Fruit fly (Drosophila melanogaster) whole organism, embryonic: ENCODE results near the gene ry.

ENCODE experiments used
- Aef1 ChIP-seq: fragments of 200-800 bp; sonication (Bioruptor generic); IDR thresholded peaks from 3 replicates; pipeline ENCODE4 v1.3.6; 2022; ENCODE audit warnings: missing biosample characterization, missing genetic modification characterization
- Bteb2 ChIP-seq: fragments of 200-800 bp; sonication (Bioruptor generic); optimal IDR thresholded peaks from 2 replicates; lab custom pipeline; 2016; ENCODE audit warnings: missing biosample characterization, missing genetic modification characterization
- CG10565 ChIP-seq: fragments of 200-800 bp; sonication (Bioruptor generic); optimal IDR thresholded peaks from 3 replicates; lab custom pipeline; 2016; ENCODE audit warnings: missing biosample characterization, mild to moderate bottlenecking, missing genetic modification characterization
- CG11398 ChIP-seq: fragments of 200-800 bp; sonication (Bioruptor generic); optimal IDR thresholded peaks from 2 replicates; lab custom pipeline; 2016; ENCODE audit warnings: missing biosample characterization, missing genetic modification characterization
- CG12071 ChIP-seq: fragments of 200-800 bp; sonication (Bioruptor generic); optimal IDR thresholded peaks from 3 replicates; lab custom pipeline; 2018; ENCODE audit warnings: missing biosample characterization, mild to moderate bottlenecking, missing genetic modification characterization
- CG15269 ChIP-seq: fragments of 200-800 bp; sonication (Bioruptor generic); optimal IDR thresholded peaks from 2 replicates; lab custom pipeline; 2018; ENCODE audit warnings: missing biosample characterization, mild to moderate bottlenecking, missing genetic modification characterization, moderate library complexity
- CG1647 ChIP-seq: fragments of 200-800 bp; sonication (Bioruptor generic); optimal IDR thresholded peaks from 3 replicates; lab custom pipeline; 2016; ENCODE audit warnings: missing biosample characterization, missing genetic modification characterization
- CG16779 ChIP-seq: fragments of 200-800 bp; sonication (Bioruptor generic); IDR thresholded peaks from 2 replicates; pipeline ENCODE4 v1.3.6; 2022; ENCODE audit warnings: missing biosample characterization, missing genetic modification characterization
- CG17568 ChIP-seq: fragments of 200-800 bp; sonication (Bioruptor generic); optimal IDR thresholded peaks from 2 replicates; lab custom pipeline; 2018; ENCODE audit warnings: missing biosample characterization, mild to moderate bottlenecking, missing genetic modification characterization, moderate library complexity
- CG18476 ChIP-seq: fragments of 200-800 bp; sonication (Bioruptor generic); optimal IDR thresholded peaks from 2 replicates; lab custom pipeline; 2016; ENCODE audit warnings: missing biosample characterization, mild to moderate bottlenecking, missing genetic modification characterization
- CG2116 ChIP-seq: fragments of 200-800 bp; sonication (Bioruptor generic); optimal IDR thresholded peaks from 3 replicates; lab custom pipeline; 2018; ENCODE audit warnings: missing biosample characterization, mild to moderate bottlenecking, missing genetic modification characterization
- CG30431 ChIP-seq: fragments of 200-800 bp; sonication (Bioruptor generic); optimal IDR thresholded peaks from 2 replicates; lab custom pipeline; 2017; ENCODE audit warnings: missing biosample characterization, missing genetic modification characterization
- CG32772 ChIP-seq: fragments of 200-800 bp; sonication (Bioruptor generic); IDR thresholded peaks from 2 replicates; pipeline ENCODE4 v1.3.6; 2022; ENCODE audit warnings: missing biosample characterization, missing genetic modification characterization
- CG34224 ChIP-seq: fragments of 200-800 bp; sonication (Bioruptor generic); IDR thresholded peaks from 3 replicates; pipeline ENCODE4 v1.3.6; 2022; ENCODE audit warnings: missing biosample characterization, missing genetic modification characterization; ENCODE audit not compliant: partially characterized antibody
- CG3726 ChIP-seq: fragments of 200-800 bp; sonication (Bioruptor generic); IDR thresholded peaks from 3 replicates; pipeline ENCODE4, ENCODE4 v1.3.6; 2022; ENCODE audit warnings: missing biosample characterization, missing genetic modification characterization
- CG5953 ChIP-seq: fragments of 200-800 bp; sonication (Bioruptor generic); IDR thresholded peaks from 2 replicates; pipeline ENCODE4 v1.3.6; 2022; ENCODE audit warnings: missing biosample characterization, missing genetic modification characterization
- CG6765 ChIP-seq: fragments of 200-800 bp; sonication (Bioruptor generic); optimal IDR thresholded peaks from 3 replicates; lab custom pipeline; 2017; ENCODE audit warnings: missing biosample characterization, mild to moderate bottlenecking, missing genetic modification characterization
- CG6854 ChIP-seq: fragments of 200-800 bp; sonication (Bioruptor generic); optimal IDR thresholded peaks from 3 replicates; lab custom pipeline; 2017; ENCODE audit warnings: missing biosample characterization, mild to moderate bottlenecking, missing genetic modification characterization
- CG9215 ChIP-seq: fragments of 200-800 bp; sonication (Bioruptor generic); IDR thresholded peaks from 2 replicates; pipeline ENCODE4 v1.3.6; 2022; ENCODE audit warnings: missing biosample characterization, missing genetic modification characterization
- CG9797 ChIP-seq: fragments of 200-800 bp; sonication (Bioruptor generic); optimal IDR thresholded peaks from 3 replicates; lab custom pipeline; 2018; ENCODE audit warnings: missing biosample characterization, mild to moderate bottlenecking, missing genetic modification characterization
- CG9817 ChIP-seq: fragments of 200-800 bp; sonication (Bioruptor generic); optimal IDR thresholded peaks from 2 replicates; lab custom pipeline; 2018; ENCODE audit warnings: missing biosample characterization, mild to moderate bottlenecking, missing genetic modification characterization, moderate library complexity
- Dref ChIP-seq: fragments of 200-800 bp; sonication (Bioruptor generic); IDR thresholded peaks from 2 replicates; pipeline ENCODE4 v1.3.6; 2022; ENCODE audit warnings: missing biosample characterization, missing genetic modification characterization
- Eip74EF ChIP-seq, 2 experiments: fragments of 200-800 bp in 1 of 2; fragments of >200 bp in 1 of 2; sonication (Bioruptor generic) in 1 of 2; optimal IDR thresholded peaks; 2 replicates each; lab custom pipeline; 2017 to 2019; ENCODE audit warnings: missing biosample characterization in 2 of 2, missing genetic modification characterization in 2 of 2, mild to moderate bottlenecking in 1 of 2, moderate library complexity in 1 of 2
- Gsc ChIP-seq: fragments of 200-800 bp; sonication (Bioruptor generic); IDR thresholded peaks from 2 replicates; pipeline ENCODE4 v1.3.6; 2022; ENCODE audit warnings: missing biosample characterization, missing genetic modification characterization
- MBD-R2 ChIP-seq: fragments of 200-800 bp; sonication (Bioruptor generic); IDR thresholded peaks from 2 replicates; pipeline ENCODE4 v1.3.6; 2022; ENCODE audit warnings: missing biosample characterization, missing genetic modification characterization
- Meics ChIP-seq: fragments of 200-800 bp; sonication (Bioruptor generic); optimal IDR thresholded peaks from 2 replicates; lab custom pipeline; 2017; ENCODE audit warnings: missing biosample characterization, mild to moderate bottlenecking, missing genetic modification characterization
- Neu2 ChIP-seq: fragments of 200-800 bp; sonication (Bioruptor generic); optimal IDR thresholded peaks from 3 replicates; lab custom pipeline; 2016; ENCODE audit warnings: missing biosample characterization, missing genetic modification characterization, borderline replicate concordance
- Opbp ChIP-seq: fragments of 200-800 bp; sonication (Bioruptor generic); IDR thresholded peaks from 3 replicates; pipeline ENCODE4 v1.3.6; 2022; ENCODE audit warnings: missing biosample characterization, missing genetic modification characterization; ENCODE audit not compliant: partially characterized antibody
- Usf ChIP-seq: fragments of 200-800 bp; sonication (Bioruptor generic); optimal IDR thresholded peaks from 2 replicates; lab custom pipeline; 2017; ENCODE audit warnings: missing genotype, missing biosample characterization, missing genetic modification characterization
- YL-1 ChIP-seq: fragments of 200-800 bp; sonication (Bioruptor generic); optimal IDR thresholded peaks from 3 replicates; lab custom pipeline; 2017; ENCODE audit warnings: missing biosample characterization, mild to moderate bottlenecking, missing genetic modification characterization
- ap ChIP-seq: fragments of 200-800 bp; sonication (Bioruptor generic); IDR thresholded peaks from 2 replicates; pipeline ENCODE4 v1.3.6; 2022; ENCODE audit warnings: missing biosample characterization, missing genetic modification characterization
- bcd ChIP-seq: fragments of 200-800 bp; sonication (Bioruptor generic); optimal IDR thresholded peaks from 2 replicates; lab custom pipeline; 2017; ENCODE audit warnings: missing biosample characterization, mild to moderate bottlenecking, missing genetic modification characterization
- chinmo ChIP-seq: fragments of 200-800 bp; sonication (Bioruptor generic); IDR thresholded peaks from 4 replicates; pipeline ENCODE4 v1.3.6; 2022; ENCODE audit warnings: missing biosample characterization, missing genetic modification characterization; ENCODE audit not compliant: partially characterized antibody
- crp ChIP-seq, 2 experiments: fragments of 200-800 bp; sonication (Bioruptor generic); optimal IDR thresholded peaks; 2 replicates in 1 of 2; 3 replicates in 1 of 2; lab custom pipeline; 2017; ENCODE audit warnings: missing biosample characterization in 2 of 2, missing genetic modification characterization in 2 of 2, mild to moderate bottlenecking in 1 of 2, moderate library complexity in 1 of 2
- ewg ChIP-seq: fragments of 200-800 bp; sonication (Bioruptor generic); optimal IDR thresholded peaks from 3 replicates; lab custom pipeline; 2017; ENCODE audit warnings: mild to moderate bottlenecking, missing biosample characterization, missing genetic modification reagents, missing genetic modification characterization
- insv ChIP-seq, 2 experiments: fragments of 200-800 bp; sonication (Bioruptor generic); optimal IDR thresholded peaks; 3 replicates each; lab custom pipeline; 2016 to 2018; ENCODE audit warnings: missing biosample characterization in 2 of 2, missing genetic modification characterization in 2 of 2
- kah ChIP-seq: fragments of 200-800 bp; sonication (Bioruptor generic); optimal IDR thresholded peaks from 2 replicates; lab custom pipeline; 2018; ENCODE audit warnings: missing biosample characterization, mild to moderate bottlenecking, missing genetic modification characterization
- otp ChIP-seq: fragments of 200-800 bp; sonication (Bioruptor generic); IDR thresholded peaks from 3 replicates; pipeline ENCODE4, ENCODE4 v1.3.6; 2022; ENCODE audit warnings: missing biosample characterization, missing genetic modification characterization
- pfk ChIP-seq: fragments of 200-800 bp; sonication (Bioruptor generic); optimal IDR thresholded peaks from 2 replicates; lab custom pipeline; 2018; ENCODE audit warnings: missing biosample characterization, mild to moderate bottlenecking, missing genetic modification characterization, moderate library complexity
- repo ChIP-seq: fragments of 200-800 bp; sonication (Bioruptor generic); optimal IDR thresholded peaks from 2 replicates; lab custom pipeline; 2016; ENCODE audit warnings: missing biosample characterization, missing genetic modification characterization
- salm ChIP-seq: fragments of 200-800 bp; sonication (Bioruptor generic); optimal IDR thresholded peaks from 2 replicates; lab custom pipeline; 2018; ENCODE audit warnings: missing biosample characterization, mild to moderate bottlenecking, missing genetic modification characterization
- sc ChIP-seq, 3 experiments: fragments of >200 bp in 2 of 3; fragments of 200-800 bp in 1 of 3; sonication (Bioruptor generic) in 1 of 3; optimal IDR thresholded peaks; 2 replicates in 2 of 3; 3 replicates in 1 of 3; lab custom pipeline; 2017; ENCODE audit warnings: mild to moderate bottlenecking in 1 of 3, missing biosample characterization in 1 of 3, missing genetic modification characterization in 1 of 3, missing genetic modification reagents in 1 of 3
- ssp ChIP-seq: fragments of 200-800 bp; sonication (Bioruptor generic); IDR thresholded peaks from 2 replicates; pipeline ENCODE4 v1.3.6; 2022; ENCODE audit warnings: missing biosample characterization, missing genetic modification characterization
- stc ChIP-seq: fragments of 200-800 bp; sonication (Bioruptor generic); IDR thresholded peaks from 2 replicates; pipeline ENCODE4 v1.3.6; 2022; ENCODE audit warnings: missing biosample characterization, missing genetic modification characterization
- tna ChIP-seq: fragments of 200-800 bp; sonication (Bioruptor generic); IDR thresholded peaks from 2 replicates; pipeline ENCODE4 v1.3.6; 2022; ENCODE audit warnings: missing biosample characterization, missing genetic modification characterization; ENCODE audit not compliant: partially characterized antibody
- vvl ChIP-seq: fragments of 200-800 bp; sonication (Bioruptor generic); IDR thresholded peaks from 2 replicates; pipeline ENCODE4 v1.3.6; 2022; ENCODE audit warnings: missing biosample characterization, missing genetic modification characterization
- wek ChIP-seq: fragments of 200-800 bp; sonication (Bioruptor generic); optimal IDR thresholded peaks from 3 replicates; lab custom pipeline; 2018; ENCODE audit warnings: missing biosample characterization, mild to moderate bottlenecking, missing genetic modification characterization, moderate library complexity

The ry gene

dm6 chr3R:13063746-13064592 lies 31.6 kb downstream of the ry start (continued):
- TF ChIP-seq sc (optimal IDR thresholded peaks at IDR 0.05; lab: Kevin White, UChicago) (no peak), sc (GFP tag; optimal IDR thresholded peaks at IDR 0.05; lab: Kevin White, UChicago) (no peak), CG6854 (GFP tag; lab: Kevin White, UChicago) (no peak), stc (GFP tag; lab: Robert Waterston, UW) (0 out of 2 replicates have a peak, but pooled peaks have one; percentile 14), CG3726 (no peak), kah (GFP tag; lab: Kevin White, UChicago) (peak; percentile 45), CG9817 (tag; lab: Kevin White, UChicago) (no peak), wek (GFP tag; lab: Kevin White, UChicago) (no peak), CG9797 (GFP tag; lab: Kevin White, UChicago) (no peak), CG34224 (GFP tag; lab: Robert Waterston, UW) (no peak), CG30431 (GFP tag; lab: Kevin White, UChicago) (no peak), crp (GFP tag; optimal IDR thresholded peaks at IDR 0.05; lab: Kevin White, UChicago) (no peak), ewg (GFP tag; lab: Kevin White, UChicago) (peak; percentile 71), Aef1 (peak; percentile 95), tna (GFP tag; lab: Robert Waterston, UW) (0 out of 2 replicates have a peak, but pooled peaks have one; percentile 46), CG15269 (tag; lab: Kevin White, UChicago) (no peak), MBD-R2 (GFP tag; lab: Robert Waterston, UW) (peak; percentile 28; the same call in 1 of the 2 replicates), CG9215 (GFP tag; lab: Robert Waterston, UW) (no peak), Opbp (GFP tag; lab: Robert Waterston, UW) (peak; percentile 44; the same call in 1 of the 3 replicates), CG11398 (GFP tag; lab: Kevin White, UChicago) (no peak), CG12071 (GFP tag; lab: Kevin White, UChicago) (no peak), chinmo (GFP tag; lab: Robert Waterston, UW) (0 out of 4 replicates have a peak, but pooled peaks have one; percentile 71), otp (GFP tag; lab: Robert Waterston, UW) (no peak), insv (GFP tag; optimal IDR thresholded peaks at IDR 0.05; lab: Kevin White, UChicago) (peak in 1 of 2 experiments; percentile 16), ap (GFP tag; lab: Robert Waterston, UW) (no peak), Neu2 (GFP tag; lab: Kevin White, UChicago) (no peak), CG16779 (GFP tag; lab: Robert Waterston, UW) (no peak), CG10565 (GFP tag; lab: Kevin White, UChicago) (no peak), salm (tag; lab: Kevin White, UChicago) (no peak), Dref (GFP tag; lab: Robert Waterston, UW) (no peak), CG17568 (GFP tag; lab: Kevin White, UChicago) (no peak), Bteb2 (GFP tag; lab: Kevin White, UChicago) (no peak), CG2116 (GFP tag; lab: Kevin White, UChicago) (peak; percentile 10), YL-1 (GFP tag; lab: Kevin White, UChicago) (no peak), ssp (GFP tag; lab: Robert Waterston, UW) (no peak), Usf (GFP tag; lab: Kevin White, UChicago) (no peak), pfk (GFP tag; lab: Kevin White, UChicago) (no peak), Gsc (no peak), Eip74EF (GFP tag; optimal IDR thresholded peaks at IDR 0.05; lab: Kevin White, UChicago) (peak in 1 of 2 experiments; percentile 86), vvl (GFP tag; lab: Robert Waterston, UW) (0 out of 2 replicates have a peak, but pooled peaks have one; percentile 15), bcd (GFP tag; lab: Kevin White, UChicago) (no peak), Meics (GFP tag; lab: Kevin White, UChicago) (no peak), CG5953 (GFP tag; lab: Robert Waterston, UW) (no peak), CG32772 (GFP tag; lab: Robert Waterston, UW) (no peak), CG6765 (GFP tag; lab: Kevin White, UChicago) (no peak), CG18476 (GFP tag; lab: Kevin White, UChicago) (no peak), CG1647 (GFP tag; lab: Kevin White, UChicago) (no peak), repo (no peak)
